Worm (Caenorhabditis elegans) whole organism, early embryonic: ENCODE results near the gene ZK430.5.

Source experiments
- ama-1 ChIP-seq: fragments of 150-350 bp; optimal IDR thresholded peaks from 2 replicates; lab custom pipeline; 2014
- ceh-36 ChIP-seq: sonication (generic microtip); optimal IDR thresholded peaks from 2 replicates; lab custom pipeline; 2016; ENCODE audit warnings: missing genetic modification characterization, inconsistent platforms, missing compliant biosample characterization
- flt-1 ChIP-seq: fragments of 200-800 bp; sonication (Bioruptor generic); IDR thresholded peaks from 2 replicates; pipeline ENCODE4 v1.3.6; 2022; ENCODE audit warnings: missing genetic modification characterization, missing compliant biosample characterization
- tbx-11 ChIP-seq: fragments of 200-800 bp; sonication (Bioruptor generic); IDR thresholded peaks from 2 replicates; pipeline ENCODE4 v1.3.6; 2022; ENCODE audit warnings: missing genetic modification characterization, missing compliant biosample characterization
- tra-4 ChIP-seq: sonication (generic microtip); optimal IDR thresholded peaks from 2 replicates; lab custom pipeline; 2017; ENCODE audit warnings: missing genetic modification characterization, missing compliant biosample characterization

DNA sequence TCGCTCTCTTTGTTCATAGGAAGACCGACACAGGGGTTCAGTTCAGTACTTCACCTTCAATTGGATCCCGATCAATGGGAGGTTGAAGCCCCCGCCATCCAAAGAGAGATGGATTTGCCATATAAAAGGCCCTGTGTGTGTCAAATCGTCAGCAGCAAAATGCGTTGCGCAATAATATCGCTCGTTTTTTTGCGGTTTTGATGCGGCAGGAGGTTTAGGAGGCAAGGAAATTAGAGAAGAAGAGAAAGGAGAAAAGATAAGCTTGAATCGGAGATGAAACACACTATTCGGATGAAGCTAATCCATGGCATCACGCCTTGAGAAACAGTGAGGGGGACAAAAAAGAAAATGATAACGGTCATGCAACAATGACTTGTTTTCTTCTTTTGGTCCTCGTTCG lies 11.0 kb upstream of the ZK430.5 start:
- TF ChIP-seq ama-1 (lab: Kevin White, UChicago) (no peak), flt-1 (GFP tag; lab: Robert Waterston, UW) (no peak), tra-4 (no peak), tbx-11 (GFP tag; lab: Robert Waterston, UW) (no peak), ceh-36 (tag; lab: Kevin White, UChicago) (no peak)
